Fruit fly (Drosophila melanogaster): ENCODE measurements around the gene RanBP3.

The RanBP3 gene

DNA sequence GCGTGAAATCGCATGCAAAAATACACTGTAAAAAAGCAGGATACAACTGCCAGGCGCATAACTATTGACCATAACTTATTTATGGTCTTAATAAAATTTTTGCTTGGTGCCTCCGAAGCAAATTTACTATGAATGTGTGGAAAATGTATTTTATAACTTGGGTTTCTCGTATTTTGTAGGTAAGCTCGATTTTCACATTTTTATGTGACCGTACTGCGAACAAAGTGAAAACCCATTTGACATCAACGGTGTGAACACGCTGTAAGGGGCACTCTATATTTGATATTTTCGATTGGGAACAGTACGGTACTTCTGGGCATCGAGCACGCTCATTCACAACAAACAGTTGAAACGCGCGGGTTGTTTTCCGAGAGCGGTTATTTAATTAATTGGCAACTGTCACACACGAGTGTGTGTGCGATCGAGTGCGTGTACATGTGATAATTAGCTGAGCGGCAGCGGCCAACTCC, 28.9 kb upstream of the RanBP3 start, which contains the start of the genes Nup98-96 and mbc (continued):
- TF ChIP-seq CG33557 (GFP tag; optimal IDR thresholded peaks at IDR 0.05), result peak; percentile 63
- TF ChIP-seq slp2 (GFP tag; optimal IDR thresholded peaks at IDR 0.05), result peak; percentile 90
- TF ChIP-seq Ssrp (tag; optimal IDR thresholded peaks at IDR 0.05), result peak; percentile 84
- TF ChIP-seq CG3163 (GFP tag; optimal IDR thresholded peaks at IDR 0.05), result peak; percentile 81
- no peak for TF ChIP-seq prd (optimal IDR thresholded peaks at IDR 0.05)
- TF ChIP-seq prd (GFP tag; IDR thresholded peaks at IDR 0.05), result peak; percentile 92
- TF ChIP-seq CG4404 (GFP tag; IDR thresholded peaks at IDR 0.05), result peak; percentile 88
- TF ChIP-seq ken (GFP tag; IDR thresholded peaks at IDR 0.05), result peak; percentile 83
- TF ChIP-seq vfl (GFP tag; optimal IDR thresholded peaks at IDR 0.05), result peak; percentile 62
- peak; percentile 82 for TF ChIP-seq Usf (GFP tag; optimal IDR thresholded peaks at IDR 0.05)
- peak; percentile 73 for TF ChIP-seq Taf1 (GFP tag; IDR thresholded peaks at IDR 0.05)
- peak; percentile 94 for TF ChIP-seq CG13624 (GFP tag; optimal IDR thresholded peaks at IDR 0.05)
- TF ChIP-seq dpn (GFP tag; optimal IDR thresholded peaks at IDR 0.05), result peak; percentile 90 to 95
- peak; percentile 95 for TF ChIP-seq pum (GFP tag; optimal IDR thresholded peaks at IDR 0.05)
- peak; percentile 74 for TF ChIP-seq Neu2 (GFP tag; optimal IDR thresholded peaks at IDR 0.05; ENCODE audit: borderline replicate concordance)
- TF ChIP-seq fd102C (GFP tag; optimal IDR thresholded peaks at IDR 0.05), result peak; percentile 10
- TF ChIP-seq trem (tag; optimal IDR thresholded peaks at IDR 0.05), result peak; percentile 91
- TF ChIP-seq gcm2 (GFP tag; optimal IDR thresholded peaks at IDR 0.05), result peak; percentile 86
- TF ChIP-seq pita (GFP tag; optimal IDR thresholded peaks at IDR 0.05), result no peak
- peak; percentile 75 for TF ChIP-seq dmrt99B (tag; optimal IDR thresholded peaks at IDR 0.05)
- TF ChIP-seq Max (GFP tag; optimal IDR thresholded peaks at IDR 0.05), result peak; percentile 88
- TF ChIP-seq Nf-YB (GFP tag; optimal IDR thresholded peaks at IDR 0.05), result peak; percentile 57
- TF ChIP-seq CG17328 (GFP tag; IDR thresholded peaks at IDR 0.05), result peak; percentile 84
- TF ChIP-seq nerfin-1 (tag; optimal IDR thresholded peaks at IDR 0.05), result peak; percentile 72
- TF ChIP-seq CG4360 (GFP tag; IDR thresholded peaks at IDR 0.05), result peak; percentile 10; the same call in 1 of the 2 replicates
- TF ChIP-seq CG10959 (GFP tag; IDR thresholded peaks at IDR 0.05), result peak; percentile 73
- peak; percentile 80 for TF ChIP-seq Xrp1 (GFP tag; IDR thresholded peaks at IDR 0.05)
- TF ChIP-seq CG14667 (GFP tag; IDR thresholded peaks at IDR 0.05), result peak; percentile 84
- TF ChIP-seq Dbx (GFP tag; IDR thresholded peaks at IDR 0.05), result peak; percentile 89
- peak; percentile 79 for TF ChIP-seq Meics (GFP tag; optimal IDR thresholded peaks at IDR 0.05)
- peak; percentile 87 for TF ChIP-seq Optix (GFP tag; IDR thresholded peaks at IDR 0.05)
- TF ChIP-seq CG3995 (GFP tag; optimal IDR thresholded peaks at IDR 0.05), result peak; percentile 83
- peak; percentile 78 for TF ChIP-seq CG18262 (tag; optimal IDR thresholded peaks at IDR 0.05)
- no peak; the same call in 2 of the 3 replicates for TF ChIP-seq CG2199 (GFP tag; IDR thresholded peaks at IDR 0.05)
- peak; percentile 95 for TF ChIP-seq CG4617 (GFP tag; optimal IDR thresholded peaks at IDR 0.05; ENCODE audit: borderline replicate concordance)
- TF ChIP-seq CG14710 (tag; optimal IDR thresholded peaks at IDR 0.05), result peak; percentile 94
- TF ChIP-seq emc (GFP tag; optimal IDR thresholded peaks at IDR 0.05), result peak; percentile 84
- peak; percentile 89 for TF ChIP-seq Atf3 (GFP tag; optimal IDR thresholded peaks at IDR 0.05)
- TF ChIP-seq BEAF-32 (GFP tag; optimal IDR thresholded peaks at IDR 0.05), result peak; percentile 80
- no peak for TF ChIP-seq pan (optimal IDR thresholded peaks at IDR 0.05)
- peak in 1 of 2 experiments; percentile 79 for TF ChIP-seq pan (GFP tag; optimal IDR thresholded peaks at IDR 0.05 in 1 of 2, IDR thresholded peaks at IDR 0.05 in 1 of 2)
- peak; percentile 82 for TF ChIP-seq her (GFP tag; optimal IDR thresholded peaks at IDR 0.05)
- peak; percentile 67 for TF ChIP-seq NK7.1 (GFP tag; optimal IDR thresholded peaks at IDR 0.05)
- TF ChIP-seq dati (GFP tag; IDR thresholded peaks at IDR 0.05), result no peak
- TF ChIP-seq NFAT (GFP tag; IDR thresholded peaks at IDR 0.05), result peak; percentile 67
- peak; percentile 60 for TF ChIP-seq Sry-β (GFP tag; optimal IDR thresholded peaks at IDR 0.05)
- TF ChIP-seq tll (GFP tag; optimal IDR thresholded peaks at IDR 0.05), result peak; percentile 57 to 98
- peak; percentile 90 for TF ChIP-seq Aef1 (GFP tag; IDR thresholded peaks at IDR 0.05)
- TF ChIP-seq Hmr (GFP tag; optimal IDR thresholded peaks at IDR 0.05), result peak; percentile 81
- TF ChIP-seq CG16779 (GFP tag; IDR thresholded peaks at IDR 0.05), result no peak
- TF ChIP-seq sens-2 (GFP tag; IDR thresholded peaks at IDR 0.05), result peak; percentile 65
